Worm (Caenorhabditis elegans) whole organism, young adult: ENCODE measurements around the gene set-4.

Experiments used
- B0261.1 ChIP-seq: sonication (generic microtip); optimal IDR thresholded peaks from 2 replicates; lab custom pipeline; 2016; ENCODE audit warnings: mild to moderate bottlenecking, missing genetic modification characterization, moderate library complexity, missing compliant biosample characterization
- C06A6.2 ChIP-seq: fragments of 200-800 bp; sonication (Bioruptor generic); conservative IDR thresholded peaks from 2 replicates; pipeline ENCODE4 v1.3.6; 2022; ENCODE audit warnings: missing genetic modification characterization, missing compliant biosample characterization
- ama-1 ChIP-seq, 3 experiments: fragments of 150-350 bp in 1 of 3; sonication (generic microtip) in 2 of 3; optimal IDR thresholded peaks; 2 replicates each; lab custom pipeline; 2014 to 2018; ENCODE audit warnings: missing biosample characterization in 2 of 3, missing genetic modification characterization in 2 of 3, missing genetic modification reagents in 2 of 3
- ceh-91 ChIP-seq: fragments of 200-800 bp; sonication (Bioruptor generic); IDR thresholded peaks from 2 replicates; pipeline ENCODE4 v1.3.6; 2022; ENCODE audit warnings: missing genetic modification reagents, missing genetic modification characterization, missing compliant biosample characterization
- egl-18 ChIP-seq: fragments of 200-800 bp; sonication (Bioruptor generic); IDR thresholded peaks from 2 replicates; pipeline ENCODE4 v1.3.6; 2022; ENCODE audit warnings: missing genetic modification reagents, missing genetic modification characterization, missing compliant biosample characterization
- hlh-26 ChIP-seq: fragments of 200-800 bp; sonication (Bioruptor generic); conservative IDR thresholded peaks from 2 replicates; pipeline ENCODE4 v1.3.6; 2022; ENCODE audit warnings: missing genetic modification reagents, missing genetic modification characterization, missing compliant biosample characterization
- lsl-1 ChIP-seq: fragments of 200-800 bp; sonication (Bioruptor generic); optimal IDR thresholded peaks from 2 replicates; lab custom pipeline; 2018; ENCODE audit warnings: mild to moderate bottlenecking, missing genetic modification characterization, moderate library complexity, missing compliant biosample characterization
- madf-8 ChIP-seq: fragments of 200-800 bp; sonication (Bioruptor generic); conservative IDR thresholded peaks from 2 replicates; pipeline ENCODE4 v1.3.6; 2022; ENCODE audit warnings: missing genetic modification reagents, missing genetic modification characterization, missing compliant biosample characterization
- nhr-90 ChIP-seq: sonication (generic microtip); optimal IDR thresholded peaks from 2 replicates; lab custom pipeline; 2016; ENCODE audit warnings: missing genotype, mild to moderate bottlenecking, missing genetic modification characterization, missing compliant biosample characterization
- repo-1 ChIP-seq: sonication (generic microtip); optimal IDR thresholded peaks from 2 replicates; lab custom pipeline; 2017; ENCODE audit warnings: mild to moderate bottlenecking, missing genetic modification characterization, missing compliant biosample characterization
- sea-2 ChIP-seq: fragments of 200-800 bp; sonication (Bioruptor generic); IDR thresholded peaks from 2 replicates; pipeline ENCODE4 v1.3.6; 2022; ENCODE audit warnings: missing genetic modification characterization, missing compliant biosample characterization
- snpc-4 ChIP-seq, 5 experiments: fragments of 150-350 bp in 1 of 5; sonication (generic microtip) in 4 of 5; optimal IDR thresholded peaks; 2 replicates each; lab custom pipeline; 2014 to 2018; ENCODE audit warnings: missing genetic modification characterization in 5 of 5, missing biosample characterization in 3 of 5, antibody characterized with exemption in 2 of 5, mild to moderate bottlenecking in 2 of 5, missing compliant biosample characterization in 2 of 5, missing genotype in 2 of 5, moderate library complexity in 2 of 5, missing genetic modification reagents in 1 of 5
- zfh-2 ChIP-seq: fragments of 200-800 bp; sonication (Bioruptor generic); conservative IDR thresholded peaks from 2 replicates; pipeline ENCODE4 v1.3.6; 2022; ENCODE audit warnings: missing genetic modification reagents, missing genetic modification characterization, missing compliant biosample characterization

- TF ChIP-seq nhr-90 (tag; lab: Kevin White, UChicago) (peak; percentile 57), sea-2 (no peak), B0261.1 (no peak), ama-1 (optimal IDR thresholded peaks at IDR 0.05; lab: Kevin White, UChicago) (no peak), ama-1 (GFP tag; optimal IDR thresholded peaks at IDR 0.05; lab: Kevin White, UChicago) (no peak), egl-18 (GFP tag; lab: Robert Waterston, UW) (peak; percentile 55; the same call in 1 of the 2 replicates), lsl-1 (peak; percentile 78), snpc-4 (GFP tag; optimal IDR thresholded peaks at IDR 0.05; lab: Kevin White, UChicago) (peak; percentile 4), snpc-4 (tag; optimal IDR thresholded peaks at IDR 0.05; lab: Kevin White, UChicago) (peak; percentile 6 to 81 (median 64)), C06A6.2 (GFP tag; lab: Robert Waterston, UW) (peak; percentile 76; the same call in 1 of the 2 replicates), hlh-26 (no peak), ceh-91 (GFP tag; lab: Robert Waterston, UW) (peak; percentile 50; the same call in 1 of the 2 replicates), madf-8 (GFP tag; lab: Robert Waterston, UW) (peak; percentile 30; the same call in 1 of the 2 replicates), repo-1 (tag; lab: Kevin White, UChicago) (peak; percentile 73), zfh-2 (GFP tag; lab: Robert Waterston, UW) (peak; percentile 96)
These were observed at the start of gene set-4 for ce11 chrII:6331222-6331830.
